Worm (Caenorhabditis elegans) whole organism, young adult: Measurements from ENCODE around the gene C25E10.10.

Experiments used
- F23B12.7 ChIP-seq: sonication (generic microtip); optimal IDR thresholded peaks from 2 replicates; lab custom pipeline; 2017; ENCODE audit warnings: missing genetic modification characterization, mild to moderate bottlenecking, missing compliant biosample characterization, antibody characterized with exemption, moderate library complexity; ENCODE audit not compliant: insufficient read depth
- bed-1 ChIP-seq: fragments of 200-800 bp; sonication (Bioruptor generic); IDR thresholded peaks from 2 replicates; pipeline ENCODE4 v1.3.6; 2022; ENCODE audit warnings: missing genetic modification reagents, missing genetic modification characterization, missing compliant biosample characterization
- cebp-2 ChIP-seq: fragments of 200-800 bp; sonication (Bioruptor generic); IDR thresholded peaks from 2 replicates; pipeline ENCODE4 v1.3.6; 2022; ENCODE audit warnings: missing genetic modification characterization, missing compliant biosample characterization
- lin-54 ChIP-seq: fragments of 200-800 bp; sonication (Bioruptor generic); optimal IDR thresholded peaks from 2 replicates; lab custom pipeline; 2018; ENCODE audit warnings: mild to moderate bottlenecking, missing genetic modification characterization, missing compliant biosample characterization
- nfya-2 ChIP-seq: fragments of 200-800 bp; sonication (Bioruptor generic); IDR thresholded peaks from 2 replicates; pipeline ENCODE4 v1.3.6; 2022; ENCODE audit warnings: missing genetic modification reagents, missing genetic modification characterization, missing compliant biosample characterization

DNA sequence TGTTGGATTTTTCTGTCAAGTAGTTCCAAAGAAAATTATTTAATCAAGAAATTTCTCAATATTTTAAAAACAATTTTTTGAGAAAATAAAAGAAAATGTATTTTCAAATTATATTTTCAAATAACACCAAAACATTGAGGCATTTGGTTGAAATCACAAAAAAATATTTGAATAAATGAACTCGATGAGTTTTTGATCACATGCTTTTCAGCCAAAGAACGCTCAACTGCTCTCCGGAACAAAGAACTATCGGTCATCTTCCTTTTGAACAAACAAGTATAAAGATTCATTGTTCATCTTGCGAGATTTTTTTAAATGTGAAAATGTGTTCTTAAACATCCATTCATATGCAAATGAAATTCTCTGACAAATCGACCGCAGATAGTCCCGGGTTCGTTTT is 38.8 kb upstream of the C25E10.10 start:
- TF ChIP-seq bed-1 (GFP tag; lab: Robert Waterston, UW) (no peak), F23B12.7 (no peak), nfya-2 (no peak), lin-54 (GFP tag; lab: Kevin White, UChicago) (no peak), cebp-2 (GFP tag; lab: Robert Waterston, UW) (no peak)
